Fruit fly (Drosophila melanogaster) whole organism, embryonic: ENCODE data around the gene Swip-1.
A peak's percentile ranks its signal among the peaks of the same experiment; 100 is the strongest.

Source experiments
- BEAF-32 ChIP-seq: fragments of 200-800 bp; sonication (Bioruptor generic); optimal IDR thresholded peaks from 3 replicates; lab custom pipeline; 2017; ENCODE audit warnings: missing biosample characterization, missing genetic modification characterization, mild to moderate bottlenecking, moderate library complexity, missing genetic modification reagents
- CG10431 ChIP-seq: fragments of 200-800 bp; sonication (Bioruptor generic); optimal IDR thresholded peaks from 3 replicates; lab custom pipeline; 2018; ENCODE audit warnings: missing biosample characterization, mild to moderate bottlenecking, missing genetic modification characterization
- CG11504 ChIP-seq: fragments of 200-800 bp; sonication (Bioruptor generic); optimal IDR thresholded peaks from 3 replicates; lab custom pipeline; 2019; ENCODE audit warnings: missing biosample characterization, mild to moderate bottlenecking, missing genetic modification characterization, moderate library complexity
- CG12219 ChIP-seq: fragments of 200-800 bp; sonication (Bioruptor generic); optimal IDR thresholded peaks from 3 replicates; lab custom pipeline; 2018; ENCODE audit warnings: missing biosample characterization, mild to moderate bottlenecking, missing genetic modification characterization
- CG12299 ChIP-seq: fragments of 200-800 bp; sonication (Bioruptor generic); optimal IDR thresholded peaks from 2 replicates; lab custom pipeline; 2018; ENCODE audit warnings: missing biosample characterization, mild to moderate bottlenecking, missing genetic modification characterization
- CG13296 ChIP-seq: fragments of 200-800 bp; sonication (Bioruptor generic); optimal IDR thresholded peaks from 3 replicates; lab custom pipeline; 2018; ENCODE audit warnings: missing biosample characterization, mild to moderate bottlenecking, missing genetic modification characterization
- CG13424 ChIP-seq: fragments of 200-800 bp; sonication (Bioruptor generic); optimal IDR thresholded peaks from 2 replicates; lab custom pipeline; 2019; ENCODE audit warnings: missing biosample characterization, mild to moderate bottlenecking, missing genetic modification characterization, moderate library complexity
- CG13624 ChIP-seq: fragments of 200-800 bp; sonication (Bioruptor generic); optimal IDR thresholded peaks from 2 replicates; lab custom pipeline; 2016; ENCODE audit warnings: missing biosample characterization, missing genetic modification characterization
- CG15073 ChIP-seq: fragments of 200-800 bp; sonication (Bioruptor generic); optimal IDR thresholded peaks from 2 replicates; lab custom pipeline; 2016; ENCODE audit warnings: missing biosample characterization, missing genetic modification characterization
- CG1529 ChIP-seq: fragments of 200-800 bp; sonication (Bioruptor generic); optimal IDR thresholded peaks from 3 replicates; lab custom pipeline; 2018; ENCODE audit warnings: missing biosample characterization, missing genetic modification characterization
- CG15514 ChIP-seq: fragments of 200-800 bp; sonication (Bioruptor generic); optimal IDR thresholded peaks from 3 replicates; lab custom pipeline; 2017; ENCODE audit warnings: missing biosample characterization, missing genetic modification characterization, mild to moderate bottlenecking, moderate library complexity, missing genetic modification reagents
- CG17186 ChIP-seq: fragments of 200-800 bp; sonication (Bioruptor generic); optimal IDR thresholded peaks from 3 replicates; lab custom pipeline; 2017; ENCODE audit warnings: missing biosample characterization, missing genetic modification reagents, missing genetic modification characterization
- CG2120 ChIP-seq: fragments of 200-800 bp; sonication (Bioruptor generic); optimal IDR thresholded peaks from 3 replicates; lab custom pipeline; 2016; ENCODE audit warnings: missing biosample characterization, missing genetic modification characterization
- CG3847 ChIP-seq: fragments of 200-800 bp; sonication (Bioruptor generic); IDR thresholded peaks from 2 replicates; pipeline ENCODE4 v1.3.6; 2022; ENCODE audit warnings: missing biosample characterization, missing genetic modification characterization
- CG5180 ChIP-seq: fragments of 200-800 bp; sonication (Bioruptor generic); optimal IDR thresholded peaks from 3 replicates; lab custom pipeline; 2017; ENCODE audit warnings: missing biosample characterization, missing genetic modification characterization, mild to moderate bottlenecking, moderate library complexity, missing genetic modification reagents
- CG7786 ChIP-seq: fragments of 200-800 bp; sonication (Bioruptor generic); optimal IDR thresholded peaks from 2 replicates; lab custom pipeline; 2016; ENCODE audit warnings: missing biosample characterization, missing genetic modification characterization
- CG8089 ChIP-seq: fragments of 200-800 bp; sonication (Bioruptor generic); optimal IDR thresholded peaks from 3 replicates; lab custom pipeline; 2016; ENCODE audit warnings: missing biosample characterization, missing genetic modification characterization
- CG8944 ChIP-seq: fragments of 200-800 bp; sonication (Bioruptor generic); optimal IDR thresholded peaks from 3 replicates; lab custom pipeline; 2016; ENCODE audit warnings: missing biosample characterization, missing genetic modification characterization
- CG9817 ChIP-seq: fragments of 200-800 bp; sonication (Bioruptor generic); optimal IDR thresholded peaks from 2 replicates; lab custom pipeline; 2018; ENCODE audit warnings: missing biosample characterization, mild to moderate bottlenecking, missing genetic modification characterization, moderate library complexity
- CkIIα-i1 ChIP-seq: fragments of 200-800 bp; sonication (Bioruptor generic); IDR thresholded peaks from 2 replicates; pipeline ENCODE4 v1.3.6; 2022; ENCODE audit warnings: missing biosample characterization, missing genetic modification characterization
- CrebB ChIP-seq: fragments of 200-800 bp; sonication (Bioruptor generic); optimal IDR thresholded peaks from 3 replicates; lab custom pipeline; 2018; ENCODE audit warnings: missing biosample characterization, mild to moderate bottlenecking, missing genetic modification characterization
- Eip74EF ChIP-seq, 2 experiments: fragments of 200-800 bp in 1 of 2; fragments of >200 bp in 1 of 2; sonication (Bioruptor generic) in 1 of 2; optimal IDR thresholded peaks; 2 replicates each; lab custom pipeline; 2017 to 2019; ENCODE audit warnings: missing biosample characterization in 2 of 2, missing genetic modification characterization in 2 of 2, mild to moderate bottlenecking in 1 of 2, moderate library complexity in 1 of 2
- Elba2 ChIP-seq: fragments of 200-800 bp; sonication (Bioruptor generic); optimal IDR thresholded peaks from 3 replicates; lab custom pipeline; 2016; ENCODE audit warnings: missing biosample characterization, missing genetic modification characterization
- Gsc ChIP-seq: fragments of 200-800 bp; sonication (Bioruptor generic); IDR thresholded peaks from 2 replicates; pipeline ENCODE4 v1.3.6; 2022; ENCODE audit warnings: missing biosample characterization, missing genetic modification characterization
- Hr39 ChIP-seq: fragments of >200 bp; optimal IDR thresholded peaks from 2 replicates; lab custom pipeline; 2017
- Max ChIP-seq: fragments of 200-800 bp; sonication (Bioruptor generic); optimal IDR thresholded peaks from 2 replicates; lab custom pipeline; 2016; ENCODE audit warnings: missing biosample characterization, mild to moderate bottlenecking, missing genetic modification characterization
- Nf-YA ChIP-seq: fragments of 200-800 bp; sonication (Bioruptor generic); IDR thresholded peaks from 2 replicates; pipeline ENCODE4 v1.3.6; 2022; ENCODE audit warnings: missing biosample characterization, missing genetic modification characterization
- Pdp1 ChIP-seq, 2 experiments: fragments of 200-800 bp; sonication (Bioruptor generic); optimal IDR thresholded peaks; 3 replicates each; lab custom pipeline; 2016; ENCODE audit warnings: missing biosample characterization in 2 of 2, missing genetic modification characterization in 2 of 2, mild to moderate bottlenecking in 1 of 2, moderate library complexity in 1 of 2
- Ptx1 ChIP-seq: fragments of 200-800 bp; sonication (Bioruptor generic); IDR thresholded peaks from 2 replicates; pipeline ENCODE4 v1.3.6; 2022; ENCODE audit warnings: missing biosample characterization, missing genetic modification characterization
- Rx ChIP-seq: fragments of 200-800 bp; sonication (Bioruptor generic); IDR thresholded peaks from 2 replicates; pipeline ENCODE4 v1.3.6; 2022; ENCODE audit warnings: missing biosample characterization, missing genetic modification characterization
- bbx ChIP-seq: fragments of 200-800 bp; sonication (Bioruptor generic); IDR thresholded peaks from 2 replicates; pipeline ENCODE4 v1.3.6; 2022; ENCODE audit warnings: missing biosample characterization, missing genetic modification characterization; ENCODE audit not compliant: partially characterized antibody
- cad ChIP-seq: fragments of >200 bp; optimal IDR thresholded peaks from 2 replicates; lab custom pipeline; 2017; ENCODE audit warnings: missing biosample characterization, missing genetic modification characterization
- corto ChIP-seq: fragments of 200-800 bp; sonication (Bioruptor generic); optimal IDR thresholded peaks from 2 replicates; lab custom pipeline; 2016; ENCODE audit warnings: missing biosample characterization, mild to moderate bottlenecking, missing genetic modification characterization, moderate library complexity
- dimm ChIP-seq: fragments of 200-800 bp; sonication (Bioruptor generic); IDR thresholded peaks from 2 replicates; pipeline ENCODE4 v1.3.6; 2022; ENCODE audit warnings: missing biosample characterization, missing genetic modification characterization
- gcm ChIP-seq: fragments of 200-800 bp; sonication (Bioruptor generic); optimal IDR thresholded peaks from 2 replicates; lab custom pipeline; 2019; ENCODE audit warnings: missing biosample characterization, mild to moderate bottlenecking, missing genetic modification characterization, moderate library complexity
- gro ChIP-seq: fragments of 200-800 bp; sonication (Bioruptor generic); optimal IDR thresholded peaks from 2 replicates; lab custom pipeline; 2016; ENCODE audit warnings: missing biosample characterization, missing genetic modification characterization
- jumu ChIP-seq: fragments of 200-800 bp; sonication (Bioruptor generic); optimal IDR thresholded peaks from 3 replicates; lab custom pipeline; 2016; ENCODE audit warnings: missing biosample characterization, missing genetic modification characterization
- kay ChIP-seq: fragments of 200-800 bp; sonication (Bioruptor generic); optimal IDR thresholded peaks from 2 replicates; lab custom pipeline; 2016; ENCODE audit warnings: missing biosample characterization, missing genetic modification characterization
- ken ChIP-seq: fragments of 200-800 bp; sonication (Bioruptor generic); IDR thresholded peaks from 3 replicates; pipeline ENCODE4 v1.3.6; 2022; ENCODE audit warnings: missing biosample characterization, missing genetic modification characterization
- mld ChIP-seq: fragments of 200-800 bp; sonication (Bioruptor generic); IDR thresholded peaks from 3 replicates; pipeline ENCODE4 v1.3.6; 2022; ENCODE audit warnings: missing biosample characterization, missing genetic modification characterization; ENCODE audit not compliant: partially characterized antibody
- odd ChIP-seq: fragments of 200-800 bp; sonication (Bioruptor generic); optimal IDR thresholded peaks from 2 replicates; lab custom pipeline; 2017; ENCODE audit warnings: missing biosample characterization, mild to moderate bottlenecking, missing genetic modification characterization
- otp ChIP-seq: fragments of 200-800 bp; sonication (Bioruptor generic); IDR thresholded peaks from 3 replicates; pipeline ENCODE4, ENCODE4 v1.3.6; 2022; ENCODE audit warnings: missing biosample characterization, missing genetic modification characterization
- pan ChIP-seq, 4 experiments: fragments of >200 bp in 3 of 4; fragments of 200-800 bp in 1 of 4; sonication (Bioruptor generic) in 1 of 4; optimal IDR thresholded peaks in 3 of 4; IDR thresholded peaks in 1 of 4; 2 replicates each; pipeline versions ENCODE4 v1.3.6 to Lab custom; 2017 to 2022; ENCODE audit warnings: missing biosample characterization in 2 of 4, missing genetic modification characterization in 2 of 4, mixed read lengths in 1 of 4
- sens ChIP-seq: fragments of 200-800 bp; sonication (Bioruptor generic); peaks from one replicate; lab custom pipeline; 2016; ENCODE audit warnings: missing biosample characterization, missing genetic modification characterization
- tll ChIP-seq, 2 experiments: fragments of 200-800 bp in 1 of 2; fragments of >200 bp in 1 of 2; sonication (Bioruptor generic) in 1 of 2; optimal IDR thresholded peaks; 2 replicates each; lab custom pipeline; 2017 to 2019; ENCODE audit warnings: missing biosample characterization in 2 of 2, missing genetic modification characterization in 2 of 2, mild to moderate bottlenecking in 1 of 2, moderate library complexity in 1 of 2
- trem ChIP-seq: fragments of 200-800 bp; optimal IDR thresholded peaks from 3 replicates; lab custom pipeline; 2019; ENCODE audit warnings: missing biosample characterization, mild to moderate bottlenecking, missing genetic modification characterization, moderate library complexity
- zf30C ChIP-seq: fragments of 200-800 bp; sonication (Bioruptor generic); optimal IDR thresholded peaks from 3 replicates; lab custom pipeline; 2018; ENCODE audit warnings: missing biosample characterization, mild to moderate bottlenecking, missing genetic modification characterization
- zfh2 ChIP-seq: fragments of 200-800 bp; sonication (Bioruptor generic); optimal IDR thresholded peaks from 2 replicates; lab custom pipeline; 2016; ENCODE audit warnings: missing biosample characterization, missing genetic modification characterization

The Swip-1 gene

dm6 chr2L:18987078-18987895, at the start of gene Swip-1, which contains the start of gene EMC5:
Swip-1 (minus strand) TSS chr2L:18987280.
EMC5 (plus strand) TSS chr2L:18987707.
- TF ChIP-seq CG9817 (tag; lab: Kevin White, UChicago) (peak; percentile 60), CG10431 (peak; percentile 58), bbx (GFP tag; lab: Robert Waterston, UW) (peak; percentile 60), tll (GFP tag; optimal IDR thresholded peaks at IDR 0.05; lab: Kevin White, UChicago) (no peak), CG13624 (GFP tag; lab: Kevin White, UChicago) (peak; percentile 11), Ptx1 (GFP tag; lab: Robert Waterston, UW) (peak; percentile 82), sens (GFP tag; lab: Kevin White, UChicago) (peak; percentile 55), otp (GFP tag; lab: Robert Waterston, UW) (no peak; the same call in 2 of the 3 replicates), CG3847 (GFP tag; lab: Robert Waterston, UW) (peak; percentile 70), CG12299 (tag; lab: Kevin White, UChicago) (peak; percentile 27), CG12219 (GFP tag; lab: Kevin White, UChicago) (peak; percentile 11), Eip74EF (GFP tag; optimal IDR thresholded peaks at IDR 0.05; lab: Kevin White, UChicago) (peak in 1 of 2 experiments; percentile 20), CkIIα-i1 (GFP tag; lab: Robert Waterston, UW) (no peak), CG7786 (GFP tag; lab: Kevin White, UChicago) (no peak), CG1529 (GFP tag; lab: Kevin White, UChicago) (peak; percentile 8), CG11504 (peak; percentile 75), gcm (peak; percentile 63), CG15073 (GFP tag; lab: Kevin White, UChicago) (no peak), CG5180 (GFP tag; lab: Kevin White, UChicago) (no peak), corto (GFP tag; lab: Kevin White, UChicago) (no peak), CG2120 (peak; percentile 54), CrebB (tag; lab: Kevin White, UChicago) (peak; percentile 19), BEAF-32 (GFP tag; lab: Kevin White, UChicago) (peak; percentile 74), jumu (GFP tag; lab: Kevin White, UChicago) (no peak), zfh2 (GFP tag; lab: Kevin White, UChicago) (peak; percentile 13), CG8944 (GFP tag; lab: Kevin White, UChicago) (no peak), kay (peak; percentile 16), CG13424 (tag; lab: Kevin White, UChicago) (peak; percentile 80), odd (GFP tag; lab: Kevin White, UChicago) (no peak), Pdp1 (GFP tag; optimal IDR thresholded peaks at IDR 0.05; lab: Kevin White, UChicago) (peak in 1 of 2 experiments; percentile 19), Elba2 (GFP tag; lab: Kevin White, UChicago) (peak; percentile 88), Hr39 (lab: Kevin White, UChicago) (no peak), zf30C (no peak), Gsc (no peak), mld (GFP tag; lab: Robert Waterston, UW) (no peak), Nf-YA (GFP tag; lab: Robert Waterston, UW) (0 out of 2 replicates have a peak, but pooled peaks have one; percentile 32), Rx (GFP tag; lab: Robert Waterston, UW) (0 out of 2 replicates have a peak, but pooled peaks have one; percentile 15), ken (GFP tag; lab: Robert Waterston, UW) (peak; percentile 67; the same call in 2 of the 3 replicates), pan (optimal IDR thresholded peaks at IDR 0.05; lab: Kevin White, UChicago) (no peak), pan (GFP tag; optimal IDR thresholded peaks at IDR 0.05 in 1 of 2, IDR thresholded peaks at IDR 0.05 in 1 of 2) (no peak), gro (GFP tag; lab: Kevin White, UChicago) (no peak), Max (GFP tag; lab: Kevin White, UChicago) (peak; percentile 22), dimm (no peak), CG17186 (GFP tag; lab: Kevin White, UChicago) (peak; percentile 28), CG8089 (GFP tag; lab: Kevin White, UChicago) (no peak), CG13296 (GFP tag; lab: Kevin White, UChicago) (peak; percentile 49), cad (no peak), trem (peak; percentile 60), CG15514 (GFP tag; lab: Kevin White, UChicago) (peak; percentile 47)
